Worm (Caenorhabditis elegans) whole organism, early embryonic: ENCODE measurements around the gene C07G1.15.

Experiments used
- B0310.2 ChIP-seq: sonication (generic microtip); optimal IDR thresholded peaks from 2 replicates; lab custom pipeline; 2016; ENCODE audit warnings: mild to moderate bottlenecking, missing genetic modification characterization, missing compliant biosample characterization
- F13C5.2 ChIP-seq: sonication (generic microtip); optimal IDR thresholded peaks from 2 replicates; lab custom pipeline; 2017; ENCODE audit warnings: mild to moderate bottlenecking, missing genetic modification characterization, inconsistent platforms, missing compliant biosample characterization
- aly-1 ChIP-seq: sonication (generic microtip); optimal IDR thresholded peaks from 2 replicates; lab custom pipeline; 2016; ENCODE audit warnings: missing genetic modification characterization, missing compliant biosample characterization
- ama-1 ChIP-seq: fragments of 150-350 bp; optimal IDR thresholded peaks from 2 replicates; lab custom pipeline; 2014
- ceh-36 ChIP-seq: sonication (generic microtip); optimal IDR thresholded peaks from 2 replicates; lab custom pipeline; 2016; ENCODE audit warnings: missing genetic modification characterization, inconsistent platforms, missing compliant biosample characterization
- ets-7 ChIP-seq: sonication (generic microtip); optimal IDR thresholded peaks from 2 replicates; lab custom pipeline; 2016; ENCODE audit warnings: missing genotype, missing genetic modification characterization, missing compliant biosample characterization
- flt-1 ChIP-seq: fragments of 200-800 bp; sonication (Bioruptor generic); IDR thresholded peaks from 2 replicates; pipeline ENCODE4 v1.3.6; 2022; ENCODE audit warnings: missing genetic modification characterization, missing compliant biosample characterization
- hmbx-1 ChIP-seq: sonication (generic microtip); optimal IDR thresholded peaks from 2 replicates; lab custom pipeline; 2016; ENCODE audit warnings: mild to moderate bottlenecking, missing genetic modification characterization, missing compliant biosample characterization
- hmg-4 ChIP-seq: fragments of 200-800 bp; sonication (Bioruptor generic); optimal IDR thresholded peaks from 2 replicates; lab custom pipeline; 2018; ENCODE audit warnings: mild to moderate bottlenecking, missing genetic modification characterization, missing compliant biosample characterization
- hnd-1 ChIP-seq: sonication (generic microtip); optimal IDR thresholded peaks from 2 replicates; lab custom pipeline; 2016; ENCODE audit warnings: missing genetic modification characterization, missing compliant biosample characterization
- pes-1 ChIP-seq: fragments of 200-800 bp; sonication (Bioruptor generic); IDR thresholded peaks from 2 replicates; pipeline ENCODE4 v1.3.6; 2022; ENCODE audit warnings: missing genetic modification reagents, missing genetic modification characterization, missing compliant biosample characterization
- scrt-1 ChIP-seq: fragments of 200-800 bp; sonication (Bioruptor generic); IDR thresholded peaks from 2 replicates; pipeline ENCODE4 v1.3.6; 2022; ENCODE audit warnings: missing genetic modification characterization, missing compliant biosample characterization
- tbx-37 ChIP-seq: fragments of 200-800 bp; sonication (Bioruptor generic); conservative IDR thresholded peaks from 2 replicates; pipeline ENCODE4 v1.3.6; 2022; ENCODE audit warnings: missing genetic modification reagents, missing genetic modification characterization, missing compliant biosample characterization

- TF ChIP-seq ama-1 (lab: Kevin White, UChicago) (no peak), ceh-36 (no peak), pes-1 (GFP tag; lab: Robert Waterston, UW) (no peak), aly-1 (tag; lab: Kevin White, UChicago) (no peak), flt-1 (no peak), hmbx-1 (no peak), tbx-37 (no peak), scrt-1 (GFP tag; lab: Robert Waterston, UW) (no peak), hmg-4 (GFP tag; lab: Kevin White, UChicago) (no peak), F13C5.2 (tag; lab: Kevin White, UChicago) (no peak), hnd-1 (tag; lab: Kevin White, UChicago) (no peak), B0310.2 (tag; lab: Kevin White, UChicago) (no peak), ets-7 (no peak)
Measured at ce11 chrIV:8171376-8171775, 1.6 kb downstream of the C07G1.15 start.
